Worm (Caenorhabditis elegans) whole organism, young adult: ENCODE data around the gene K06A9.3.

Source experiments
- B0261.1 ChIP-seq: sonication (generic microtip); optimal IDR thresholded peaks from 2 replicates; lab custom pipeline; 2016; ENCODE audit warnings: mild to moderate bottlenecking, missing genetic modification characterization, moderate library complexity, missing compliant biosample characterization
- C17E4.6 ChIP-seq: fragments of 200-800 bp; sonication (Bioruptor generic); IDR thresholded peaks from 2 replicates; pipeline ENCODE4 v1.3.6; 2022; ENCODE audit warnings: missing genetic modification reagents, missing genetic modification characterization, missing compliant biosample characterization
- F49E8.2 ChIP-seq: sonication (generic microtip); optimal IDR thresholded peaks from 3 replicates; lab custom pipeline; 2017; ENCODE audit warnings: missing genetic modification characterization, mild to moderate bottlenecking, missing compliant biosample characterization, antibody characterized with exemption, moderate library complexity; ENCODE audit not compliant: insufficient read depth
- Y56A3A.18 ChIP-seq: fragments of 200-800 bp; sonication (Bioruptor generic); IDR thresholded peaks from 2 replicates; pipeline ENCODE4 v1.3.6; 2022; ENCODE audit warnings: missing genetic modification reagents, missing genetic modification characterization, missing compliant biosample characterization
- atf-7 ChIP-seq: sonication (generic microtip); optimal IDR thresholded peaks from 2 replicates; lab custom pipeline; 2017; ENCODE audit warnings: mild to moderate bottlenecking, missing genetic modification characterization, missing compliant biosample characterization
- hrde-1 ChIP-seq: sonication (generic microtip); optimal IDR thresholded peaks from 2 replicates; lab custom pipeline; 2016; ENCODE audit warnings: missing genetic modification characterization, mild to moderate bottlenecking, missing compliant biosample characterization, moderate library complexity, missing genotype, missing genetic modification reagents, borderline replicate concordance
- let-526 ChIP-seq: fragments of 200-800 bp; sonication (Bioruptor generic); IDR thresholded peaks from 2 replicates; pipeline ENCODE4 v1.3.6; 2022; ENCODE audit warnings: missing genetic modification reagents, missing genetic modification characterization, missing compliant biosample characterization
- rcor-1 ChIP-seq: fragments of 200-800 bp; sonication (Bioruptor generic); IDR thresholded peaks from 2 replicates; pipeline ENCODE4 v1.3.6; 2022; ENCODE audit warnings: missing genetic modification reagents, missing genetic modification characterization, missing compliant biosample characterization
- tbp1 ChIP-seq: fragments of 200-800 bp; sonication (Bioruptor generic); optimal IDR thresholded peaks from 2 replicates; lab custom pipeline; 2018; ENCODE audit warnings: mild to moderate bottlenecking, missing genetic modification characterization, missing compliant biosample characterization
- unc-130 ChIP-seq: sonication (generic microtip); optimal IDR thresholded peaks from 2 replicates; lab custom pipeline; 2016; ENCODE audit warnings: missing genetic modification reagents, missing genetic modification characterization, missing compliant biosample characterization
- unc-62 ChIP-seq: fragments of 150-350 bp; optimal IDR thresholded peaks from 2 replicates; lab custom pipeline; 2014; ENCODE audit warnings: missing biosample characterization, missing genetic modification reagents, missing genetic modification characterization
- ztf-25 ChIP-seq: fragments of 200-800 bp; sonication (Bioruptor generic); IDR thresholded peaks from 2 replicates; pipeline ENCODE4 v1.3.6; 2022; ENCODE audit warnings: missing genetic modification reagents, missing genetic modification characterization, missing compliant biosample characterization

DNA sequence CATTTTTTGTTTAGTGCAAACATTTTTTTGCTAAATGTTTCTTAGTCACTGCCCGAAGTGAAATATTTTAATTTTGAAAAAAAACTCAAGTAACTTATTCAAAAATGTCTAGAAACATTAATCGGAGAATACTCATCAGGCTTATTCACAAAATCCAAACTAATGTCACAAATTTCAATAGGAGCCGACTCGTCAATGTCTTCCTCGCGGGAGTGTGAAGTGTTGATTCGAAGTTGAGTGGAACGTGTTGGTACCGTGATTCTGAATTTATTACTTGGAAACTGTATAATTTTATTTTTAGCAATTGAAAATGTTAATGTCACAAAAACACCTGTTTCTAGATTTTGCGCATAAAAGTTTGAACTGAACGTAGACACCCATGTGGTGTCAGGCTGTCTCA is 45.6 kb downstream of the K06A9.3 start:
- no peak for TF ChIP-seq atf-7 (tag; lab: Kevin White, UChicago)
- no peak for TF ChIP-seq B0261.1 (tag; lab: Kevin White, UChicago)
- TF ChIP-seq ztf-25 (GFP tag; lab: Robert Waterston, UW): no peak
- TF ChIP-seq rcor-1 (GFP tag; lab: Robert Waterston, UW): no peak
- TF ChIP-seq F49E8.2 (tag; lab: Kevin White, UChicago): no peak
- no peak for TF ChIP-seq tbp1
- TF ChIP-seq hrde-1: no peak
- no peak for TF ChIP-seq unc-62
- TF ChIP-seq C17E4.6 (GFP tag; lab: Robert Waterston, UW): no peak
- TF ChIP-seq let-526 (GFP tag; lab: Robert Waterston, UW): no peak
- TF ChIP-seq Y56A3A.18 (GFP tag; lab: Robert Waterston, UW): no peak
- no peak for TF ChIP-seq unc-130
